Fruit fly (Drosophila melanogaster): ENCODE results near the gene nub.

nub gene

DNA sequence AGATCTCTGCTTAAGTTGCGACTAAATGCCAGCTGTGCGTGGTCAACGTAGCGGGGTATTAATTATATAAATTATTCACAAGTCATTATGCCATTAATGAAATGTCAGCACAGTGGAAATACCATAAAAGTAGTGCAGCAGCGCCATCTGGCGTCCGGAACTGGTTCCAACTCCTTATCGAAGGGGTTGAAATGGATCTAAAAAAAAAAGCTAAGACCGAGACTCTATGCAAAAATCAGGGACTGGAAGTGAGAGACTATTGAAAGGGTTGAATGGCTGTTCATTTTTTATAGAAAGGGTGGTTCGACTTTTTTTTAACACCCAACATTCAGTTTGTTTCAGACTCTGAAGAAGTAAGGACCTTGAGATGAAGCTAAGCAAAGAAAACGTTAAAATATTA is 8.3 kb upstream of the nub start:
- TF ChIP-seq CG14655 (GFP tag; optimal IDR thresholded peaks at IDR 0.05) = no peak
- TF ChIP-seq CG32121 (GFP tag; IDR thresholded peaks at IDR 0.05) = no peak
- TF ChIP-seq gl (tag; optimal IDR thresholded peaks at IDR 0.05) = no peak
- no peak for TF ChIP-seq CG10348 (GFP tag; IDR thresholded peaks at IDR 0.05)
- TF ChIP-seq CG15710 (tag; optimal IDR thresholded peaks at IDR 0.05) = no peak
- no peak for TF ChIP-seq CG17806 (tag; optimal IDR thresholded peaks at IDR 0.05)
- no peak for TF ChIP-seq CG12605 (GFP tag; IDR thresholded peaks at IDR 0.05)
- no peak for TF ChIP-seq fd96Ca (GFP tag; IDR thresholded peaks at IDR 0.05)
- no peak for TF ChIP-seq CG9948 (tag; optimal IDR thresholded peaks at IDR 0.05)
- TF ChIP-seq CG13204 (GFP tag; optimal IDR thresholded peaks at IDR 0.05) = no peak
- no peak for TF ChIP-seq CG8159 (tag; optimal IDR thresholded peaks at IDR 0.05)
- no peak for TF ChIP-seq Snoo (tag; optimal IDR thresholded peaks at IDR 0.05)
- no peak for TF ChIP-seq Pif1B (GFP tag; optimal IDR thresholded peaks at IDR 0.05)
- TF ChIP-seq CG8301 (tag; optimal IDR thresholded peaks at IDR 0.05) = no peak
- no peak for TF ChIP-seq D1 (tag; optimal IDR thresholded peaks at IDR 0.05)
- no peak for TF ChIP-seq CG4496 (GFP tag; IDR thresholded peaks at IDR 0.05)

DNA sequence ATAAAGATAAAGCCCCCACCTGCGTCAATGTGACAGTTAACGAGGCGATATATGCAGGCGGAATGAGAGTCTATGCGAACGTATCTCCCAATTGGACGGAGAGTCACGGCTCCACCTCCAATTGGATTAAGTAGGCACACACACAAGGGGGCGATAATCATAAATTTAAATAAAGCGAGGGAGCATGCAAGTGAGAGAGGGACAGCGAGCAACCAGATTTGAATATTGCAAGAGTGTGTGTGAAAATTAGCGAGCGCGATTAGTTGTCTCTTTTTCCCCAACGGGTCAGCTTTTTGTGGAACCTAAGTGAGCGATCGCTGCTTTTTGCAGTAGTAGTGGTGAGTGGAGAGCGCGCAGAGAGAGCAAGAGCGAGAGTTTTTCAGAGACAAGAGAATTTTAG is 567 bp upstream of the nub start:
- TF ChIP-seq CG9948 (tag; optimal IDR thresholded peaks at IDR 0.05) (no peak), Ets98B (GFP tag; IDR thresholded peaks at IDR 0.05) (no peak), Pif1A (GFP tag; optimal IDR thresholded peaks at IDR 0.05) (peak; percentile 21), gl (tag; optimal IDR thresholded peaks at IDR 0.05) (no peak), Pif1B (GFP tag; optimal IDR thresholded peaks at IDR 0.05) (no peak)

DNA sequence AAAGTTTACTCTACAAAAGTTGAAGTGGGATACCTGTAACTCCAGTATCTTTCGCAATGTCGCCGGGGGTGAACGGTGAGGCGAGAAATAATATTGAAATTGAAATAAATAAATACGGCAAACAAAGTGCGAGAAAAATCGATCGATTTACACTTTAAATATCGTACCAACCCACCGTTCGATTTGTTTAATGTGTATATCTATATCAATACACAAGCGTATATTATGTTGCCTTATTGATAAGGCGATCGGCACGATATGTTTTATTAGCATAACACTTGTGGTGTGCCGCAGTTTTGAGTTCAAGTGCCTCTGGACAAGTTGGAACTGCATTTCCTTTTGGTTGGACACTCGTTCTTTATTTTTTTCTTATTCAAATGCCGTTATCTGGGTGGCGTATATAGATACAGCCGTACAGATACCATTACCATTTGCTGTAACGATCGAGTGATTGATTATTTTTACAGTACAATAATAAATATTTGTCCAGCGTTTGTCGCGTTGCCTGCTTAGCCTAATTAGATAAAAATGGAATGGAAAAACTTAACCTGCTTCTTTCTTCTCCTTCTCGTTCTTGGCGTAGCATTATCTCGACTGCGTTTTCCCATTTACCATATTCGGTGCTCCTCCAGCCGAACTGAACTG is 1.5 kb downstream of the nub start:
- TF ChIP-seq CG17806 (tag; optimal IDR thresholded peaks at IDR 0.05) = no peak
- TF ChIP-seq CG4496 (GFP tag; IDR thresholded peaks at IDR 0.05) = no peak
- TF ChIP-seq Ets98B (GFP tag; IDR thresholded peaks at IDR 0.05) = no peak
- TF ChIP-seq CG8159 (tag; optimal IDR thresholded peaks at IDR 0.05) = peak; percentile 21
- no peak for TF ChIP-seq Snoo (tag; optimal IDR thresholded peaks at IDR 0.05)

DNA sequence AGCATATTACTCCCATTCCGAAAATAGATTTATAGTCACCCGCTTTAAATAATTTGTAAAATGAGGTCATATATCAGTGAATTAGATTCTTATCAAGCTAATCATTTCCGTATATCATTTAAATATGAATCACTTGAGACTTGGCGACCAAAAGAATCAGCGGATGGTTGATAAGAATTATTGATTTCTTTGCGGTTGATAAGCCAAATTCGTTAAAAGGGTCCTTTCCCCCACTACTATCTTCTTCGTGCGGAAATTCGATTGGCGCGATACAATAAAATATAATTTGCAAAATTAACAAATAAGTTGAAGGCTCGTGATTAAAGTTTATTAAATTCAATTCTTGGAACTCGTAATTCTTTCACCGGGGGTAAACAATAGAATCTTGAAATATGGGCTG is 2.5 kb downstream of the nub start:
- TF ChIP-seq CG8159 (tag; optimal IDR thresholded peaks at IDR 0.05) = no peak
- TF ChIP-seq CG8301 (tag; optimal IDR thresholded peaks at IDR 0.05) = no peak
- TF ChIP-seq fd96Ca (GFP tag; IDR thresholded peaks at IDR 0.05) = no peak
- no peak for TF ChIP-seq EcR (GFP tag; optimal IDR thresholded peaks at IDR 0.05)
- no peak for TF ChIP-seq Pif1B (GFP tag; optimal IDR thresholded peaks at IDR 0.05)
- no peak for TF ChIP-seq Pif1A (GFP tag; optimal IDR thresholded peaks at IDR 0.05)
- TF ChIP-seq Snoo (tag; optimal IDR thresholded peaks at IDR 0.05) = no peak
- no peak for TF ChIP-seq CG14655 (GFP tag; optimal IDR thresholded peaks at IDR 0.05)
- no peak for TF ChIP-seq CG12605 (GFP tag; IDR thresholded peaks at IDR 0.05)
- no peak for TF ChIP-seq CG17806 (tag; optimal IDR thresholded peaks at IDR 0.05)
- TF ChIP-seq D1 (tag; optimal IDR thresholded peaks at IDR 0.05) = no peak
- no peak for TF ChIP-seq CG9948 (tag; optimal IDR thresholded peaks at IDR 0.05)
- TF ChIP-seq gl (tag; optimal IDR thresholded peaks at IDR 0.05) = no peak
- no peak for TF ChIP-seq CG32121 (GFP tag; IDR thresholded peaks at IDR 0.05)
- TF ChIP-seq CG34367 (tag; optimal IDR thresholded peaks at IDR 0.05) = no peak

DNA sequence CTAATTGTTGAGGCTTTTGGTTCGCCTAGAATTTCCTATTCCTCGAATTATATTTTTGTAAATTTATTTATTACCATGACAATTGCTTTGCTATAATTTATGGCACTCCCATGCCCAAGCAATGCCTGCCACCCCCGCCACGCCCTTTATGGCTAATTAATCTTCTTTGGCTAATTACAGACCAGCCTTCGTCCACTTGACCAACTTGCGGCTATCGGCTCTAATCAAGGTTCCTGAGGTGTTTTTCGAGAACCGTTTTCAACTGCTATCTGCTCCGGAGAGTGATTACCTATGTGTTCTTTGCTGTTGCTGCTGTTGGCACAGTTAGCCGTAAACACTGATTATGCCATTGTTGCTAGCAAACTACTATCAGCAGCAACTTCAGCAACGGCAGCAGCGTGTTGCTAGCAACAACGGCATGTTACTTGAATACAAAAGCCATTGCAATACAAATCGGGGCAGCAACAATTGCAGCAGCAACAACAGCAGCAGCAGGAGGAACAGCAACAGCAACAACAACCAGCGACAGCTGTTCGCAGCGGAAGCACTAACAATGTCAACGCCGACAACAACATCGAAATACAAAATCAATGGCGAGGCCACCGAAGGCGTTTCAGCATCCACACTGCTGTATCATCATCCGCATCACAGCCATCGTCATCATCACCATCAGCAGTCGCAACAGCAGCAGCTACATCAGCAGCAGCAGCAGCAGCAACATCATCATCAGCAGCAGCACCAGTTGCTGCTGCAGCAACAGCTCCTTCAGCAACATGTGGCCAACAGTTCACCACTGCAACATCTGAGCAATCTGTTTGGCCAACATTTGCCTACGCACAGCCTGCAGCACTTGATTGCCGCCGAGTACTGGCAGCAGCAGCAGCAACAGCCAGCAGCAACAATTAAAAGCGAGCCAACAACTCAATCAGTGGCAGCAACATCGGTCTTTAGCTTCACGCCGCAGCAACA is 6.3 kb downstream of the nub start:
- TF ChIP-seq CG14655 (GFP tag; optimal IDR thresholded peaks at IDR 0.05) = no peak
- no peak for TF ChIP-seq CG9948 (tag; optimal IDR thresholded peaks at IDR 0.05)
- no peak for TF ChIP-seq CG4496 (GFP tag; IDR thresholded peaks at IDR 0.05)
- TF ChIP-seq rn (GFP tag; IDR thresholded peaks at IDR 0.05) = no peak
- TF ChIP-seq CG8159 (tag; optimal IDR thresholded peaks at IDR 0.05) = no peak
- no peak for TF ChIP-seq D1 (tag; optimal IDR thresholded peaks at IDR 0.05)
- TF ChIP-seq CG17806 (tag; optimal IDR thresholded peaks at IDR 0.05) = no peak
- no peak for TF ChIP-seq CG10348 (GFP tag; IDR thresholded peaks at IDR 0.05)
- no peak for TF ChIP-seq CG34367 (tag; optimal IDR thresholded peaks at IDR 0.05)
- no peak for TF ChIP-seq CG13204 (GFP tag; optimal IDR thresholded peaks at IDR 0.05)
- no peak for TF ChIP-seq CG32121 (GFP tag; IDR thresholded peaks at IDR 0.05)
- TF ChIP-seq Pif1B (GFP tag; optimal IDR thresholded peaks at IDR 0.05) = no peak
- no peak for TF ChIP-seq Ets98B (GFP tag; IDR thresholded peaks at IDR 0.05)
- no peak for TF ChIP-seq CG12605 (GFP tag; IDR thresholded peaks at IDR 0.05)
- TF ChIP-seq EcR (GFP tag; optimal IDR thresholded peaks at IDR 0.05) = no peak
- no peak for TF ChIP-seq CG8301 (tag; optimal IDR thresholded peaks at IDR 0.05)
- no peak for TF ChIP-seq gl (tag; optimal IDR thresholded peaks at IDR 0.05)
- TF ChIP-seq CG15710 (tag; optimal IDR thresholded peaks at IDR 0.05) = no peak

DNA sequence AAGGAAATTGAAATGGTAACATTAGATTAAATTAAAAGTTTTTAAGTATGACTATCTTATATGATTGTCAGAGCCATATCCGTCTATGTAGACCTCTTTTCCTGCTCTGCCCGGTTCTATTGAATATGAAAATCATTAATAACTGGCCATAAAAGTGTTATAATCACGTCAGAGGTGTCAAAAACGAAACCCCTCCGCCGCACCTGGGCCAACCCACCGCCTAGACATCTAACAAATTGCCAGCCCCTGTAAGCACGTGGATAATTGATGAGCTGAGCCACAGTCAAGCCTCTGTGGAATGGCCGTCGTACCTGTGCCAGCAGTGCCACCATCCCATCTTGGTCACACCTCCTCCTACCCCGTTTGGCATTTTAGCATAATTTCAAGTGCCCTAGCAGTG is 8.3 kb downstream of the nub start:
- no peak for TF ChIP-seq CG32121 (GFP tag; IDR thresholded peaks at IDR 0.05)
- no peak for TF ChIP-seq CG12605 (GFP tag; IDR thresholded peaks at IDR 0.05)
- no peak for TF ChIP-seq CG14655 (GFP tag; optimal IDR thresholded peaks at IDR 0.05)
